Fruit fly (Drosophila melanogaster) whole organism, embryonic: ENCODE data around the gene Ada1-1.

ENCODE experiments used
- Adf1 ChIP-seq: fragments of 200-800 bp; sonication (Bioruptor generic); IDR thresholded peaks from 2 replicates; pipeline ENCODE4 v1.3.6; 2022; ENCODE audit warnings: missing biosample characterization, missing genetic modification characterization
- Awh ChIP-seq: fragments of 200-800 bp; sonication (Bioruptor generic); IDR thresholded peaks from 2 replicates; pipeline ENCODE4, ENCODE4 v1.3.6; 2022; ENCODE audit warnings: missing biosample characterization, missing genetic modification characterization
- B-H1 ChIP-seq: fragments of 200-800 bp; sonication (Bioruptor generic); IDR thresholded peaks from 3 replicates; pipeline ENCODE4 v1.3.6; 2022; ENCODE audit warnings: missing biosample characterization, missing genetic modification characterization
- CG10959 ChIP-seq: fragments of 200-800 bp; sonication (Bioruptor generic); IDR thresholded peaks from 2 replicates; pipeline ENCODE4 v1.3.6; 2022; ENCODE audit warnings: missing biosample characterization, missing genetic modification characterization
- CG11560 ChIP-seq: fragments of 200-800 bp; sonication (Bioruptor generic); IDR thresholded peaks from 3 replicates; pipeline ENCODE4 v1.3.6; 2022; ENCODE audit warnings: missing biosample characterization, missing genetic modification characterization
- CG12071 ChIP-seq: fragments of 200-800 bp; sonication (Bioruptor generic); optimal IDR thresholded peaks from 3 replicates; lab custom pipeline; 2018; ENCODE audit warnings: missing biosample characterization, mild to moderate bottlenecking, missing genetic modification characterization
- CG12104 ChIP-seq: fragments of 200-800 bp; sonication (Bioruptor generic); optimal IDR thresholded peaks from 3 replicates; lab custom pipeline; 2016; ENCODE audit warnings: missing biosample characterization, missing genetic modification characterization
- CG14965 ChIP-seq: fragments of 200-800 bp; sonication (Bioruptor generic); optimal IDR thresholded peaks from 2 replicates; lab custom pipeline; 2016; ENCODE audit warnings: missing biosample characterization, missing genetic modification characterization, borderline replicate concordance
- CG15479 ChIP-seq: fragments of 200-800 bp; sonication (Bioruptor generic); optimal IDR thresholded peaks from 3 replicates; lab custom pipeline; 2019; ENCODE audit warnings: missing biosample characterization, mild to moderate bottlenecking, missing genetic modification characterization, moderate library complexity
- CG15601 ChIP-seq: fragments of 200-800 bp; sonication (Bioruptor generic); optimal IDR thresholded peaks from 3 replicates; lab custom pipeline; 2019; ENCODE audit warnings: missing biosample characterization, mild to moderate bottlenecking, missing genetic modification characterization, moderate library complexity
- CG17829 ChIP-seq: fragments of 200-800 bp; optimal IDR thresholded peaks from 2 replicates; lab custom pipeline; 2019; ENCODE audit warnings: missing biosample characterization, mild to moderate bottlenecking, missing genetic modification characterization, moderate library complexity
- CG18764 ChIP-seq: fragments of 200-800 bp; sonication (Bioruptor generic); optimal IDR thresholded peaks from 3 replicates; lab custom pipeline; 2016; ENCODE audit warnings: missing biosample characterization, missing genetic modification characterization
- CG2129 ChIP-seq: fragments of 200-800 bp; sonication (Bioruptor generic); IDR thresholded peaks from 2 replicates; pipeline ENCODE4 v1.3.6; 2022; ENCODE audit warnings: missing biosample characterization, missing genetic modification characterization; ENCODE audit not compliant: partially characterized antibody
- CG3065 ChIP-seq: fragments of 200-800 bp; sonication (Bioruptor generic); optimal IDR thresholded peaks from 2 replicates; lab custom pipeline; 2016; ENCODE audit warnings: missing biosample characterization, missing genetic modification characterization
- CG32532 ChIP-seq: fragments of 200-800 bp; sonication (Bioruptor generic); IDR thresholded peaks from 2 replicates; pipeline ENCODE4 v1.3.6; 2022; ENCODE audit warnings: missing biosample characterization, missing genetic modification characterization
- CG3726 ChIP-seq: fragments of 200-800 bp; sonication (Bioruptor generic); IDR thresholded peaks from 3 replicates; pipeline ENCODE4, ENCODE4 v1.3.6; 2022; ENCODE audit warnings: missing biosample characterization, missing genetic modification characterization
- CG4282 ChIP-seq: fragments of 200-800 bp; sonication (Bioruptor generic); optimal IDR thresholded peaks from 2 replicates; lab custom pipeline; 2016; ENCODE audit warnings: missing biosample characterization, missing genetic modification characterization
- CG7987 ChIP-seq: fragments of 200-800 bp; sonication (Bioruptor generic); optimal IDR thresholded peaks from 2 replicates; lab custom pipeline; 2018; ENCODE audit warnings: missing biosample characterization, mild to moderate bottlenecking, missing genetic modification characterization, moderate library complexity
- CG9437 ChIP-seq: fragments of 200-800 bp; sonication (Bioruptor generic); optimal IDR thresholded peaks from 2 replicates; lab custom pipeline; 2018; ENCODE audit warnings: missing biosample characterization, mild to moderate bottlenecking, missing genetic modification characterization
- D ChIP-seq, 2 experiments: fragments of 200-800 bp in 1 of 2; fragments of >200 bp in 1 of 2; sonication (Bioruptor generic) in 1 of 2; optimal IDR thresholded peaks; 2 replicates in 1 of 2; 3 replicates in 1 of 2; lab custom pipeline; 2017; ENCODE audit warnings: mild to moderate bottlenecking in 1 of 2, missing biosample characterization in 1 of 2, missing genetic modification characterization in 1 of 2, missing genetic modification reagents in 1 of 2
- Dref ChIP-seq: fragments of 200-800 bp; sonication (Bioruptor generic); IDR thresholded peaks from 2 replicates; pipeline ENCODE4 v1.3.6; 2022; ENCODE audit warnings: missing biosample characterization, missing genetic modification characterization
- Drgx ChIP-seq: fragments of 200-800 bp; sonication (Bioruptor generic); IDR thresholded peaks from 2 replicates; pipeline ENCODE4 v1.3.6; 2022; ENCODE audit warnings: missing biosample characterization, missing genetic modification characterization
- Ets65A ChIP-seq: fragments of 200-800 bp; sonication (Bioruptor generic); peaks from one replicate; lab custom pipeline; 2016; ENCODE audit warnings: missing biosample characterization, missing genetic modification characterization
- HLH3B ChIP-seq: fragments of 200-800 bp; sonication (Bioruptor generic); IDR thresholded peaks from 2 replicates; pipeline ENCODE4 v1.3.6; 2022; ENCODE audit warnings: missing biosample characterization, missing genetic modification characterization
- Hand ChIP-seq: fragments of 200-800 bp; sonication (Bioruptor generic); optimal IDR thresholded peaks from 2 replicates; lab custom pipeline; 2017; ENCODE audit warnings: mild to moderate bottlenecking, missing biosample characterization, missing genetic modification reagents, missing genetic modification characterization
- HmgD ChIP-seq: fragments of 200-800 bp; sonication (Bioruptor generic); optimal IDR thresholded peaks from 3 replicates; lab custom pipeline; 2016; ENCODE audit warnings: missing biosample characterization, missing genetic modification characterization
- Lim3 ChIP-seq: fragments of 200-800 bp; sonication (Bioruptor generic); IDR thresholded peaks from 2 replicates; pipeline ENCODE4 v1.3.6; 2022; ENCODE audit warnings: missing biosample characterization, missing genetic modification characterization
- Nf-YB ChIP-seq: fragments of 200-800 bp; sonication (Bioruptor generic); optimal IDR thresholded peaks from 3 replicates; lab custom pipeline; 2019; ENCODE audit warnings: missing biosample characterization, mild to moderate bottlenecking, missing genetic modification characterization, moderate library complexity
- Scr ChIP-seq: fragments of 200-800 bp; sonication (Bioruptor generic); IDR thresholded peaks from 2 replicates; pipeline ENCODE4 v1.3.6; 2022; ENCODE audit warnings: missing biosample characterization, missing genetic modification characterization; ENCODE audit not compliant: partially characterized antibody
- Spps ChIP-seq: fragments of 200-800 bp; sonication (Bioruptor generic); optimal IDR thresholded peaks from 2 replicates; lab custom pipeline; 2018; ENCODE audit warnings: missing biosample characterization, mild to moderate bottlenecking, missing genetic modification characterization
- Ssrp ChIP-seq: fragments of 200-800 bp; sonication (Bioruptor generic); optimal IDR thresholded peaks from 2 replicates; lab custom pipeline; 2018; ENCODE audit warnings: missing biosample characterization, mild to moderate bottlenecking, missing genetic modification characterization, moderate library complexity
- TFAM ChIP-seq: fragments of 200-800 bp; sonication (Bioruptor generic); optimal IDR thresholded peaks from 2 replicates; lab custom pipeline; 2017; ENCODE audit warnings: missing biosample characterization, missing genetic modification characterization, inconsistent platforms
- Tbp ChIP-seq: fragments of >200 bp; optimal IDR thresholded peaks from 2 replicates; lab custom pipeline; 2018; ENCODE audit warnings: missing biosample characterization, missing genetic modification characterization
- Xrp1 ChIP-seq: fragments of 200-800 bp; sonication (Bioruptor generic); IDR thresholded peaks from 2 replicates; pipeline ENCODE4 v1.3.6; 2022; ENCODE audit warnings: missing biosample characterization, missing genetic modification characterization
- ab ChIP-seq: fragments of 200-800 bp; sonication (Bioruptor generic); optimal IDR thresholded peaks from 2 replicates; lab custom pipeline; 2016; ENCODE audit warnings: missing biosample characterization, missing genetic modification characterization
- abd-A ChIP-seq: fragments of 200-800 bp; sonication (Bioruptor generic); optimal IDR thresholded peaks from 3 replicates; lab custom pipeline; 2019; ENCODE audit warnings: missing biosample characterization, mild to moderate bottlenecking, missing genetic modification characterization, moderate library complexity
- bowl ChIP-seq: fragments of 200-800 bp; sonication (Bioruptor generic); IDR thresholded peaks from 2 replicates; pipeline ENCODE4 v1.3.6; 2022; ENCODE audit warnings: missing biosample characterization, missing genetic modification characterization
- br ChIP-seq: fragments of >200 bp; optimal IDR thresholded peaks from 2 replicates; lab custom pipeline; 2017
- cg ChIP-seq: fragments of 200-800 bp; sonication (Bioruptor generic); optimal IDR thresholded peaks from 3 replicates; lab custom pipeline; 2019; ENCODE audit warnings: missing biosample characterization, mild to moderate bottlenecking, missing genetic modification characterization, moderate library complexity
- jigr1 ChIP-seq: fragments of 200-800 bp; sonication (Bioruptor generic); IDR thresholded peaks from 3 replicates; pipeline ENCODE4 v1.3.6; 2022; ENCODE audit warnings: missing biosample characterization, missing genetic modification characterization
- luna ChIP-seq: fragments of 200-800 bp; sonication (Bioruptor generic); optimal IDR thresholded peaks from 2 replicates; lab custom pipeline; 2016; ENCODE audit warnings: missing biosample characterization, missing genetic modification characterization
- nom ChIP-seq: fragments of 200-800 bp; sonication (Bioruptor generic); optimal IDR thresholded peaks from 2 replicates; lab custom pipeline; 2017; ENCODE audit warnings: missing biosample characterization, missing genetic modification characterization, mild to moderate bottlenecking, moderate library complexity, missing genetic modification reagents
- oc ChIP-seq: fragments of 200-800 bp; sonication (Bioruptor generic); optimal IDR thresholded peaks from 2 replicates; lab custom pipeline; 2018; ENCODE audit warnings: missing biosample characterization, mild to moderate bottlenecking, missing genetic modification characterization, moderate library complexity
- p53 ChIP-seq: fragments of 200-800 bp; sonication (Bioruptor generic); optimal IDR thresholded peaks from 2 replicates; lab custom pipeline; 2016; ENCODE audit warnings: missing biosample characterization, missing genetic modification characterization
- pros ChIP-seq: fragments of 200-800 bp; sonication (Bioruptor generic); optimal IDR thresholded peaks from 3 replicates; lab custom pipeline; 2019; ENCODE audit warnings: missing biosample characterization, mild to moderate bottlenecking, missing genetic modification characterization, moderate library complexity
- seq ChIP-seq: fragments of 200-800 bp; sonication (Bioruptor generic); IDR thresholded peaks from 2 replicates; pipeline ENCODE4 v1.3.6; 2022; ENCODE audit warnings: missing biosample characterization, missing genetic modification characterization
- shn ChIP-seq: fragments of 200-800 bp; sonication (Bioruptor generic); optimal IDR thresholded peaks from 3 replicates; lab custom pipeline; 2016; ENCODE audit warnings: missing biosample characterization, missing genetic modification characterization
- tll ChIP-seq, 2 experiments: fragments of 200-800 bp in 1 of 2; fragments of >200 bp in 1 of 2; sonication (Bioruptor generic) in 1 of 2; optimal IDR thresholded peaks; 2 replicates each; lab custom pipeline; 2017 to 2019; ENCODE audit warnings: missing biosample characterization in 2 of 2, missing genetic modification characterization in 2 of 2, mild to moderate bottlenecking in 1 of 2, moderate library complexity in 1 of 2
- unpg ChIP-seq: fragments of 200-800 bp; sonication (Bioruptor generic); optimal IDR thresholded peaks from 3 replicates; lab custom pipeline; 2018; ENCODE audit warnings: missing biosample characterization, mild to moderate bottlenecking, missing genetic modification characterization, moderate library complexity
- vnd ChIP-seq: fragments of 200-800 bp; sonication (Bioruptor generic); IDR thresholded peaks from 3 replicates; pipeline ENCODE4 v1.3.6; 2022; ENCODE audit warnings: missing biosample characterization, missing genetic modification characterization; ENCODE audit not compliant: partially characterized antibody

Gene Ada1-1

DNA sequence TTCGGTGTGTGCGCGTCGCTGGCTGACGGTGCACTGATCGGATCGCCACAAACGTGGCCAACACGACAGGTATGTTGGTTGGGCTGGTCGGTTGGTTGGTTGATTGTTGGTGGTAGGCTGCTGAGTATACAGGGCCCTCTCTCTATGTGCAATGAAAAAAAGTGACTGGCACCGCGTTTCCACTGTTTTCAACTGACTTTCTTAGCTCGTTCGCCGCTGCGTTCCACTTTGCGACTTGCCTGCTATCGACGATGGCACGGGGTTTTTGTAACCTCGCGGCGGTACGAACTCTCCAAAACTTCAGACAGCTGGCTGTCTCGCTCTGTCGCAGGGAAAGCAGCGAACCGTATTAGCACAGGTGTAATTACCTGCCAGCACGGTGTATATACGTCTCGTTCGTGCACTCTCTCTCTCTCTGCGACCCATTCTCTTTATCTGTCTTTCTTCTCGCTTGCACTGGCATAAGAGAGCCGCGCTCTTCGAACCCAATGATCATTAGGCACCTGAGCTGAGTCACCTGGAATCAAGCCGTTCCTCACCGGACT lies 25.7 kb upstream of the Ada1-1 start (continued):
- peak; percentile 53 for TF ChIP-seq Nf-YB (GFP tag; lab: Kevin White, UChicago)
- TF ChIP-seq Tbp (GFP tag; lab: Kevin White, UChicago) = no peak
- TF ChIP-seq CG12104 (GFP tag; lab: Kevin White, UChicago) = no peak
- no peak for TF ChIP-seq Ssrp (tag; lab: Kevin White, UChicago)
- TF ChIP-seq B-H1 (GFP tag; lab: Robert Waterston, UW) = no peak
- peak; percentile 64 for TF ChIP-seq abd-A
- TF ChIP-seq HLH3B (GFP tag; lab: Robert Waterston, UW) = peak; percentile 47; the same call in 1 of the 2 replicates
- TF ChIP-seq nom (GFP tag; lab: Kevin White, UChicago) = peak; percentile 27
- TF ChIP-seq CG15479 (GFP tag; lab: Kevin White, UChicago) = peak; percentile 43
- peak; percentile 36 for TF ChIP-seq ab
- TF ChIP-seq CG17829 = peak; percentile 1
- peak; percentile 41 for TF ChIP-seq HmgD
- TF ChIP-seq CG7987 (GFP tag; lab: Kevin White, UChicago) = no peak
- TF ChIP-seq CG18764 = no peak
- TF ChIP-seq CG9437 (GFP tag; lab: Kevin White, UChicago) = no peak
- peak; percentile 30 for TF ChIP-seq unpg
- peak; percentile 25; the same call in 1 of the 2 replicates for TF ChIP-seq Adf1 (GFP tag; lab: Robert Waterston, UW)
- peak; percentile 8 for TF ChIP-seq cg (GFP tag; lab: Kevin White, UChicago)
- TF ChIP-seq Xrp1 (GFP tag; lab: Robert Waterston, UW) = no peak
- peak; percentile 66; the same call in 1 of the 3 replicates for TF ChIP-seq CG3726 (GFP tag; lab: Robert Waterston, UW)
- peak; percentile 61 for TF ChIP-seq CG15601 (tag; lab: Kevin White, UChicago)
- TF ChIP-seq CG10959 = no peak
- TF ChIP-seq seq (GFP tag; lab: Robert Waterston, UW) = peak; percentile 38; the same call in 1 of the 2 replicates
- TF ChIP-seq luna (GFP tag; lab: Kevin White, UChicago) = no peak
- TF ChIP-seq CG32532 (GFP tag; lab: Robert Waterston, UW) = peak; percentile 59
- no peak for TF ChIP-seq CG3065 (GFP tag; lab: Kevin White, UChicago)
- no peak for TF ChIP-seq jigr1 (GFP tag; lab: Robert Waterston, UW)
- no peak for TF ChIP-seq Dref (GFP tag; lab: Robert Waterston, UW)
- TF ChIP-seq p53 (GFP tag; lab: Kevin White, UChicago) = no peak
- no peak for TF ChIP-seq vnd (GFP tag; lab: Robert Waterston, UW)
- TF ChIP-seq bowl (GFP tag; lab: Robert Waterston, UW) = no peak; the same call in 1 of the 2 replicates
- TF ChIP-seq CG11560 (tag; lab: Robert Waterston, UW) = no peak
- TF ChIP-seq Ets65A (GFP tag; lab: Kevin White, UChicago) = no peak
- peak in 1 of 2 experiments; percentile 77 for TF ChIP-seq tll (GFP tag; optimal IDR thresholded peaks at IDR 0.05; lab: Kevin White, UChicago)
- TF ChIP-seq D (optimal IDR thresholded peaks at IDR 0.05; lab: Kevin White, UChicago) = no peak
- TF ChIP-seq D (GFP tag; optimal IDR thresholded peaks at IDR 0.05; lab: Kevin White, UChicago) = no peak
- no peak for TF ChIP-seq CG4282 (GFP tag; lab: Kevin White, UChicago)
- TF ChIP-seq br (lab: Kevin White, UChicago) = no peak
- no peak for TF ChIP-seq CG2129 (GFP tag; lab: Robert Waterston, UW)
- TF ChIP-seq Drgx (GFP tag; lab: Robert Waterston, UW) = 0 out of 2 replicates have a peak, but pooled peaks have one; percentile 18
- no peak for TF ChIP-seq shn (GFP tag; lab: Kevin White, UChicago)
- peak; percentile 45 for TF ChIP-seq Scr (GFP tag; lab: Robert Waterston, UW)
- TF ChIP-seq TFAM = no peak
- TF ChIP-seq Spps (tag; lab: Kevin White, UChicago) = no peak
- TF ChIP-seq pros (GFP tag; lab: Kevin White, UChicago) = peak; percentile 62
- TF ChIP-seq CG12071 (GFP tag; lab: Kevin White, UChicago) = peak; percentile 23
- TF ChIP-seq Hand = no peak
- TF ChIP-seq Awh (GFP tag; lab: Robert Waterston, UW) = 0 out of 2 replicates have a peak, but pooled peaks have one; percentile 35
- peak; percentile 72 for TF ChIP-seq oc
- TF ChIP-seq CG14965 (GFP tag; lab: Kevin White, UChicago) = no peak
- no peak for TF ChIP-seq Lim3
